Fruit fly (Drosophila melanogaster): ENCODE data around the gene Hs3st-B.

Gene Hs3st-B

dm6 chrX:19208014-19208413, 40.4 kb upstream of the Hs3st-B start, which contains the start of gene Ulp1 (continued):
- TF ChIP-seq nerfin-1 (tag; optimal IDR thresholded peaks at IDR 0.05): peak; percentile 23
- peak; percentile 12 for TF ChIP-seq CG3163 (GFP tag; optimal IDR thresholded peaks at IDR 0.05)
- 0 out of 3 replicates have a peak, but pooled peaks have one; percentile 32 for TF ChIP-seq ci (GFP tag; IDR thresholded peaks at IDR 0.05)
- TF ChIP-seq ara (GFP tag; IDR thresholded peaks at IDR 0.05): no peak
- TF ChIP-seq Hand (GFP tag; optimal IDR thresholded peaks at IDR 0.05): no peak
- TF ChIP-seq CG16813 (GFP tag; IDR thresholded peaks at IDR 0.05; ENCODE audit: partially characterized antibody): peak; percentile 30; the same call in 1 of the 3 replicates
- peak; percentile 71 for TF ChIP-seq CG6791 (GFP tag; IDR thresholded peaks at IDR 0.05; ENCODE audit: partially characterized antibody)
- no peak for TF ChIP-seq gce (GFP tag; IDR thresholded peaks at IDR 0.05)
- no peak for TF ChIP-seq bowl (GFP tag; IDR thresholded peaks at IDR 0.05)
- no peak for TF ChIP-seq Hey (tag; optimal IDR thresholded peaks at IDR 0.05)
- TF ChIP-seq fd3F (GFP tag; optimal IDR thresholded peaks at IDR 0.05): no peak
- TF ChIP-seq CG13424 (tag; optimal IDR thresholded peaks at IDR 0.05): no peak
- no peak for TF ChIP-seq Hr78 (GFP tag; optimal IDR thresholded peaks at IDR 0.05)
- peak; percentile 91 for TF ChIP-seq pzg (GFP tag; optimal IDR thresholded peaks at IDR 0.05)
- TF ChIP-seq Opbp (GFP tag; IDR thresholded peaks at IDR 0.05; ENCODE audit: partially characterized antibody): peak; percentile 62; the same call in 2 of the 3 replicates
- no peak for TF ChIP-seq Nf-YC (tag; optimal IDR thresholded peaks at IDR 0.05)
- TF ChIP-seq mld (GFP tag; IDR thresholded peaks at IDR 0.05; ENCODE audit: partially characterized antibody): no peak
- no peak for TF ChIP-seq en (GFP tag; optimal IDR thresholded peaks at IDR 0.05)
- no peak for TF ChIP-seq Optix (GFP tag; IDR thresholded peaks at IDR 0.05)
- no peak for TF ChIP-seq z (GFP tag; IDR thresholded peaks at IDR 0.05)
- peak; percentile 9 for TF ChIP-seq Meics (GFP tag; optimal IDR thresholded peaks at IDR 0.05)
- no peak for TF ChIP-seq CG11247 (GFP tag; IDR thresholded peaks at IDR 0.05)
- no peak for TF ChIP-seq Usf (GFP tag; optimal IDR thresholded peaks at IDR 0.05)
- no peak for TF ChIP-seq CG5245 (GFP tag; optimal IDR thresholded peaks at IDR 0.05)
- TF ChIP-seq pfk (GFP tag; optimal IDR thresholded peaks at IDR 0.05): no peak
- peak; percentile 62 for TF ChIP-seq YL-1 (GFP tag; optimal IDR thresholded peaks at IDR 0.05)
- TF ChIP-seq CG2202 (tag; optimal IDR thresholded peaks at IDR 0.05): no peak
- TF ChIP-seq CG12659 (GFP tag; optimal IDR thresholded peaks at IDR 0.05): peak; percentile 69
- no peak for TF ChIP-seq prd (optimal IDR thresholded peaks at IDR 0.05)
- TF ChIP-seq prd (GFP tag; IDR thresholded peaks at IDR 0.05): peak; percentile 15; the same call in 1 of the 3 replicates
- TF ChIP-seq crc (GFP tag; optimal IDR thresholded peaks at IDR 0.05): no peak
- no peak for TF ChIP-seq CG5180 (GFP tag; optimal IDR thresholded peaks at IDR 0.05)
- TF ChIP-seq CG31365 (tag; optimal IDR thresholded peaks at IDR 0.05): no peak
- TF ChIP-seq gcm (GFP tag; optimal IDR thresholded peaks at IDR 0.05): no peak
- no peak for TF ChIP-seq sr (GFP tag; IDR thresholded peaks at IDR 0.05)
- TF ChIP-seq CG15269 (tag; optimal IDR thresholded peaks at IDR 0.05): no peak
- TF ChIP-seq CG32772 (GFP tag; IDR thresholded peaks at IDR 0.05): no peak
- no peak for TF ChIP-seq scrt (GFP tag; optimal IDR thresholded peaks at IDR 0.05)
- peak; percentile 28; the same call in 1 of the 2 replicates for TF ChIP-seq slbo (GFP tag; IDR thresholded peaks at IDR 0.05)
- no peak for TF ChIP-seq oc (tag; optimal IDR thresholded peaks at IDR 0.05)
- TF ChIP-seq tio (GFP tag; optimal IDR thresholded peaks at IDR 0.05): no peak
- TF ChIP-seq CG14667 (GFP tag; IDR thresholded peaks at IDR 0.05): no peak
- TF ChIP-seq HmgZ (tag; optimal IDR thresholded peaks at IDR 0.05): peak; percentile 70
- TF ChIP-seq Ets65A (GFP tag): peak; percentile 60
- no peak for TF ChIP-seq odd (GFP tag; optimal IDR thresholded peaks at IDR 0.05)
- TF ChIP-seq CG6254 (GFP tag; optimal IDR thresholded peaks at IDR 0.05): no peak
- TF ChIP-seq CG7928 (GFP tag; optimal IDR thresholded peaks at IDR 0.05): no peak
- TF ChIP-seq CG34376 (GFP tag; optimal IDR thresholded peaks at IDR 0.05): no peak
- TF ChIP-seq CG8944 (GFP tag; optimal IDR thresholded peaks at IDR 0.05): peak; percentile 28
- TF ChIP-seq Sox102F (GFP tag; optimal IDR thresholded peaks at IDR 0.05): no peak
- no peak for TF ChIP-seq CG1792 (GFP tag; optimal IDR thresholded peaks at IDR 0.05)
